Fruit fly (Drosophila melanogaster): ENCODE measurements around the gene p38c.

The p38c gene

dm6 chr3R:24134580-24134979, 15.4 kb downstream of the p38c start, which contains the start of gene Sec10 (continued):
- 0 out of 3 replicates have a peak, but pooled peaks have one; percentile 37 for TF ChIP-seq Opbp (GFP tag; IDR thresholded peaks at IDR 0.05; ENCODE audit: partially characterized antibody)
- peak; percentile 13; the same call in 1 of the 2 replicates for TF ChIP-seq hbn (GFP tag; IDR thresholded peaks at IDR 0.05; ENCODE audit: partially characterized antibody)
- TF ChIP-seq CG15011 (GFP tag; optimal IDR thresholded peaks at IDR 0.05): no peak
- peak; percentile 55 for TF ChIP-seq MESR4 (GFP tag; optimal IDR thresholded peaks at IDR 0.05)
- TF ChIP-seq D19A (tag; optimal IDR thresholded peaks at IDR 0.05): no peak
- peak; percentile 43 for TF ChIP-seq CG4617 (GFP tag; optimal IDR thresholded peaks at IDR 0.05; ENCODE audit: borderline replicate concordance)
- no peak for TF ChIP-seq HLH54F (GFP tag; optimal IDR thresholded peaks at IDR 0.05)
- no peak for TF ChIP-seq lola (GFP tag; optimal IDR thresholded peaks at IDR 0.05)
- no peak for TF ChIP-seq dan (GFP tag; IDR thresholded peaks at IDR 0.05)
- no peak for TF ChIP-seq Drgx (GFP tag; IDR thresholded peaks at IDR 0.05)
- TF ChIP-seq gsb-n (tag; optimal IDR thresholded peaks at IDR 0.05): no peak
- no peak for TF ChIP-seq exex (tag; optimal IDR thresholded peaks at IDR 0.05)
- no peak for TF ChIP-seq tap (tag; optimal IDR thresholded peaks at IDR 0.05)
- TF ChIP-seq CG9727 (GFP tag; optimal IDR thresholded peaks at IDR 0.05): no peak
- peak; percentile 17 for TF ChIP-seq CG15514 (GFP tag; optimal IDR thresholded peaks at IDR 0.05)
- no peak for TF ChIP-seq pho (GFP tag; optimal IDR thresholded peaks at IDR 0.05)

DNA sequence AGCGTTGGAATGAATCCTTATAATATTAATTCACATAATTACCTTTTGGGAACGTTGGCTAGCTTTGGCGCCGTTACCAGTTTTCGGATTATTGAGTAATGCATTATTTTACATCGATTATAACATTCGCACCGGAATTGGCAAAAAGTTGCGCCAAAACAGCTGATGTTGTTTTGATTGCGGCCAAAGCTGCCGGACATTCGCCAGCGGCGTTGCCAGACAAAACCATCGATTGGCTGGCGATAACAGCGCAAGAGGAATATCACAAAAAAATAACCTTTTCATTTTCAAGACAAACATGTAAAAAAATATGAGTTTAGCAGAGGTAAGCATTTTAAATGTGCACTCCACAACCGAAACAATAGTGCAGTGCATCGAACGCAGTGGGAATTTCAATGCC, 19.9 kb downstream of the p38c start, which contains the start of the genes GatB and Tsc1:
Gene GatB, minus strand, starts transcription at position 176 of the 400 bp plus-strand sequence.
Gene Tsc1, plus strand, starts transcription at position 228 of the 400 bp plus-strand sequence.
- TF ChIP-seq slp2 (GFP tag; optimal IDR thresholded peaks at IDR 0.05) (no peak), D (optimal IDR thresholded peaks at IDR 0.05) (no peak), D (GFP tag; optimal IDR thresholded peaks at IDR 0.05) (no peak), CG6175 (GFP tag; IDR thresholded peaks at IDR 0.05) (no peak), lola (GFP tag; optimal IDR thresholded peaks at IDR 0.05) (no peak), Dp (GFP tag; optimal IDR thresholded peaks at IDR 0.05) (peak; percentile 65), CG2120 (GFP tag; optimal IDR thresholded peaks at IDR 0.05) (no peak), ERR (GFP tag; optimal IDR thresholded peaks at IDR 0.05) (no peak), wdn (GFP tag; IDR thresholded peaks at IDR 0.05) (no peak), CG6791 (GFP tag; IDR thresholded peaks at IDR 0.05; ENCODE audit: partially characterized antibody) (peak; percentile 56; the same call in 1 of the 3 replicates), sr (GFP tag; IDR thresholded peaks at IDR 0.05) (no peak), CG16813 (GFP tag; IDR thresholded peaks at IDR 0.05; ENCODE audit: partially characterized antibody) (no peak), CG13287 (GFP tag; IDR thresholded peaks at IDR 0.05; ENCODE audit: partially characterized antibody) (peak; percentile 69), chinmo (GFP tag; IDR thresholded peaks at IDR 0.05; ENCODE audit: partially characterized antibody) (0 out of 4 replicates have a peak, but pooled peaks have one; percentile 18), CG33213 (GFP tag; optimal IDR thresholded peaks at IDR 0.05) (no peak), trem (tag; optimal IDR thresholded peaks at IDR 0.05) (peak; percentile 48), gcm2 (GFP tag; optimal IDR thresholded peaks at IDR 0.05) (no peak), sd (tag; optimal IDR thresholded peaks at IDR 0.05) (no peak), scrt (GFP tag; optimal IDR thresholded peaks at IDR 0.05) (no peak), wek (GFP tag; optimal IDR thresholded peaks at IDR 0.05) (peak; percentile 17), CG15479 (GFP tag; optimal IDR thresholded peaks at IDR 0.05) (no peak), CG3995 (GFP tag; optimal IDR thresholded peaks at IDR 0.05) (peak; percentile 53), pnt (GFP tag; optimal IDR thresholded peaks at IDR 0.05) (no peak), pum (GFP tag; optimal IDR thresholded peaks at IDR 0.05) (no peak), run (tag; optimal IDR thresholded peaks at IDR 0.05) (no peak), CG6654 (GFP tag; optimal IDR thresholded peaks at IDR 0.05) (no peak), CG12659 (GFP tag; optimal IDR thresholded peaks at IDR 0.05) (no peak), Dad (GFP tag; optimal IDR thresholded peaks at IDR 0.05) (no peak), CG33557 (GFP tag; optimal IDR thresholded peaks at IDR 0.05) (no peak), NC2α (GFP tag; optimal IDR thresholded peaks at IDR 0.05) (no peak), bowl (GFP tag; IDR thresholded peaks at IDR 0.05) (no peak), CG31441 (GFP tag; IDR thresholded peaks at IDR 0.05) (no peak), Taf1 (GFP tag; IDR thresholded peaks at IDR 0.05) (no peak), MESR4 (GFP tag; optimal IDR thresholded peaks at IDR 0.05) (peak; percentile 56), crp (GFP tag; optimal IDR thresholded peaks at IDR 0.05) (peak; percentile 67 to 95)

Measured in whole organism, embryonic.